Worm (Caenorhabditis elegans): ENCODE data around the gene C23F12.3.

C23F12.3 gene

ce11 chrX:9441512-9441911 lies 50.1 kb downstream of the C23F12.3 start, which contains the start of gene memb-1 (continued):
- TF ChIP-seq lin-11 (tag; optimal IDR thresholded peaks at IDR 0.05), result peak; percentile 10
- TF ChIP-seq elt-3 (tag; optimal IDR thresholded peaks at IDR 0.05), result no peak
- TF ChIP-seq nhr-23 (tag; optimal IDR thresholded peaks at IDR 0.05), result no peak
- no peak for TF ChIP-seq alr-1 (tag; optimal IDR thresholded peaks at IDR 0.05)
- TF ChIP-seq unc-55 (GFP tag; optimal IDR thresholded peaks at IDR 0.05), result peak; percentile 81
- peak in 1 of 2 experiments; percentile 72 for TF ChIP-seq lsy-2 (tag; optimal IDR thresholded peaks at IDR 0.05)
- no peak for TF ChIP-seq skn-1 (tag; optimal IDR thresholded peaks at IDR 0.05)
- no peak for TF ChIP-seq ztf-11 (tag; optimal IDR thresholded peaks at IDR 0.05)
- no peak for TF ChIP-seq peb-1 (tag; optimal IDR thresholded peaks at IDR 0.05)
- TF ChIP-seq unc-62 (GFP tag; optimal IDR thresholded peaks at IDR 0.05), result no peak
- peak; percentile 78 for TF ChIP-seq sma-9 (GFP tag; optimal IDR thresholded peaks at IDR 0.05)
- TF ChIP-seq sma-9 (tag; optimal IDR thresholded peaks at IDR 0.05), result no peak
- TF ChIP-seq mbf-1 (tag; optimal IDR thresholded peaks at IDR 0.05), result no peak
- TF ChIP-seq Y55F3AM.14 (GFP tag; optimal IDR thresholded peaks at IDR 0.05), result no peak
- no peak for TF ChIP-seq elt-1 (tag; optimal IDR thresholded peaks at IDR 0.05)
- TF ChIP-seq C34F6.9 (tag; optimal IDR thresholded peaks at IDR 0.05), result peak; percentile 74

All from whole organism, L2 larva.